Worm (Caenorhabditis elegans) whole organism, L3 larva: ENCODE data around the gene srab-11.

ENCODE experiments used
- R02D3.7 ChIP-seq: fragments of 150-350 bp; optimal IDR thresholded peaks from 2 replicates; lab custom pipeline; 2014; ENCODE audit warnings: missing biosample characterization, missing genetic modification characterization
- ZK546.5 ChIP-seq: sonication (generic microtip); optimal IDR thresholded peaks from 2 replicates; lab custom pipeline; 2017; ENCODE audit warnings: missing biosample characterization, missing genetic modification characterization
- aly-2 ChIP-seq: fragments of 150-350 bp; optimal IDR thresholded peaks from 2 replicates; lab custom pipeline; 2014; ENCODE audit warnings: missing biosample characterization, missing genetic modification characterization
- ama-1 ChIP-seq: fragments of 150-350 bp; optimal IDR thresholded peaks from 2 replicates; lab custom pipeline; 2018
- ceh-16 ChIP-seq: sonication (generic microtip); optimal IDR thresholded peaks from 2 replicates; lab custom pipeline; 2017; ENCODE audit warnings: missing biosample characterization, missing genetic modification characterization
- ceh-28 ChIP-seq: fragments of 150-350 bp; optimal IDR thresholded peaks from 2 replicates; lab custom pipeline; 2014; ENCODE audit warnings: missing biosample characterization, missing genetic modification reagents, missing genetic modification characterization
- ceh-82 ChIP-seq: fragments of 150-350 bp; optimal IDR thresholded peaks from 2 replicates; lab custom pipeline; 2014; ENCODE audit warnings: missing biosample characterization, missing genetic modification characterization
- ceh-9 ChIP-seq: sonication (generic microtip); optimal IDR thresholded peaks from 2 replicates; lab custom pipeline; 2018; ENCODE audit warnings: missing biosample characterization, missing genetic modification characterization
- daf-12 ChIP-seq: fragments of 150-350 bp; optimal IDR thresholded peaks from 2 replicates; lab custom pipeline; 2014; ENCODE audit warnings: missing biosample characterization, missing genetic modification reagents, missing genetic modification characterization
- egl-27 ChIP-seq: sonication (generic microtip); optimal IDR thresholded peaks from 4 replicates; lab custom pipeline; 2017; ENCODE audit warnings: missing biosample characterization, missing genetic modification reagents, missing genetic modification characterization
- egl-5 ChIP-seq: fragments of 150-350 bp; optimal IDR thresholded peaks from 2 replicates; lab custom pipeline; 2017; ENCODE audit warnings: missing biosample characterization, missing genetic modification reagents, missing genetic modification characterization, inconsistent platforms
- elt-1 ChIP-seq: fragments of 150-350 bp; optimal IDR thresholded peaks from 2 replicates; lab custom pipeline; 2014; ENCODE audit warnings: missing biosample characterization, missing genetic modification characterization
- elt-2 ChIP-seq: sonication (generic microtip); optimal IDR thresholded peaks from 2 replicates; lab custom pipeline; 2016; ENCODE audit warnings: missing genetic modification reagents, mild to moderate bottlenecking, missing genetic modification characterization, missing compliant biosample characterization
- elt-3 ChIP-seq, 3 experiments: fragments of 150-350 bp in 1 of 3; sonication (generic microtip) in 2 of 3; optimal IDR thresholded peaks; 2 replicates in 2 of 3; 4 replicates in 1 of 3; lab custom pipeline; 2014 to 2017; ENCODE audit warnings: missing biosample characterization in 3 of 3, missing genetic modification characterization in 3 of 3
- eor-1 ChIP-seq, 2 experiments: fragments of 150-350 bp; optimal IDR thresholded peaks; 2 replicates each; lab custom pipeline; 2014 to 2018; ENCODE audit warnings: missing biosample characterization in 2 of 2, missing genetic modification characterization in 2 of 2
- fkh-10 ChIP-seq: sonication (generic microtip); optimal IDR thresholded peaks from 2 replicates; lab custom pipeline; 2017; ENCODE audit warnings: missing biosample characterization, missing genetic modification reagents, missing genetic modification characterization
- fkh-2 ChIP-seq: fragments of 150-350 bp; optimal IDR thresholded peaks from 2 replicates; lab custom pipeline; 2014; ENCODE audit warnings: missing biosample characterization, missing genetic modification reagents, missing genetic modification characterization
- fos-1 ChIP-seq: fragments of 150-350 bp; optimal IDR thresholded peaks from 2 replicates; lab custom pipeline; 2014; ENCODE audit warnings: missing biosample characterization, missing genetic modification characterization
- hmg-11 ChIP-seq: sonication (generic microtip); optimal IDR thresholded peaks from 2 replicates; lab custom pipeline; 2016; ENCODE audit warnings: missing genetic modification characterization, missing compliant biosample characterization
- jun-1 ChIP-seq: fragments of 150-350 bp; optimal IDR thresholded peaks from 2 replicates; lab custom pipeline; 2014; ENCODE audit warnings: missing biosample characterization, missing genetic modification reagents, missing genetic modification characterization
- lin-15B ChIP-seq: fragments of 150-350 bp; optimal IDR thresholded peaks from 2 replicates; lab custom pipeline; 2014; ENCODE audit warnings: missing biosample characterization, missing genetic modification characterization
- lin-39 ChIP-seq: fragments of 150-350 bp; optimal IDR thresholded peaks from 2 replicates; lab custom pipeline; 2018; ENCODE audit warnings: missing biosample characterization, missing genetic modification reagents, missing genetic modification characterization
- lsy-12 ChIP-seq: sonication (generic microtip); optimal IDR thresholded peaks from 2 replicates; lab custom pipeline; 2016; ENCODE audit warnings: mild to moderate bottlenecking, missing genetic modification characterization, missing compliant biosample characterization
- mdl-1 ChIP-seq: fragments of 150-350 bp; optimal IDR thresholded peaks from 2 replicates; lab custom pipeline; 2014; ENCODE audit warnings: missing biosample characterization, missing genetic modification characterization
- mml-1 ChIP-seq: fragments of 150-350 bp; sonication (generic microtip); optimal IDR thresholded peaks from 3 replicates; lab custom pipeline; 2014; ENCODE audit warnings: missing biosample characterization, missing genetic modification characterization
- nfya-1 ChIP-seq: sonication (generic microtip); optimal IDR thresholded peaks from 2 replicates; lab custom pipeline; 2017; ENCODE audit warnings: missing genetic modification characterization, mild to moderate bottlenecking, missing compliant biosample characterization, antibody characterized with exemption, moderate library complexity; ENCODE audit not compliant: insufficient read depth
- nhr-11 ChIP-seq: fragments of 150-350 bp; optimal IDR thresholded peaks from 2 replicates; lab custom pipeline; 2014; ENCODE audit warnings: missing biosample characterization, missing genetic modification characterization
- nhr-12 ChIP-seq: fragments of 150-350 bp; optimal IDR thresholded peaks from 2 replicates; lab custom pipeline; 2014; ENCODE audit warnings: missing biosample characterization, missing genetic modification characterization
- nhr-23 ChIP-seq: fragments of 150-350 bp; optimal IDR thresholded peaks from 2 replicates; lab custom pipeline; 2014; ENCODE audit warnings: missing biosample characterization, missing genetic modification reagents, missing genetic modification characterization
- nhr-237 ChIP-seq: fragments of 150-350 bp; optimal IDR thresholded peaks from 2 replicates; lab custom pipeline; 2014; ENCODE audit warnings: missing biosample characterization, missing genetic modification characterization
- nhr-25 ChIP-seq: sonication (generic microtip); optimal IDR thresholded peaks from 2 replicates; lab custom pipeline; 2017; ENCODE audit warnings: missing biosample characterization, missing genetic modification characterization
- nhr-28 ChIP-seq: fragments of 150-350 bp; optimal IDR thresholded peaks from 2 replicates; lab custom pipeline; 2014; ENCODE audit warnings: missing biosample characterization, missing genetic modification characterization
- nhr-43 ChIP-seq: sonication (generic microtip); optimal IDR thresholded peaks from 2 replicates; lab custom pipeline; 2016; ENCODE audit warnings: mild to moderate bottlenecking, missing genetic modification characterization, missing compliant biosample characterization; ENCODE audit not compliant: poor library complexity, severe bottlenecking
- nhr-67 ChIP-seq: fragments of 150-350 bp; optimal IDR thresholded peaks from 2 replicates; lab custom pipeline; 2014; ENCODE audit warnings: missing biosample characterization, missing genetic modification characterization
- nhr-76 ChIP-seq: fragments of 150-350 bp; sonication (generic microtip); optimal IDR thresholded peaks from 5 replicates; lab custom pipeline; 2014; ENCODE audit warnings: missing biosample characterization, missing genetic modification characterization
- nhr-77 ChIP-seq: fragments of 150-350 bp; optimal IDR thresholded peaks from 2 replicates; lab custom pipeline; 2014; ENCODE audit warnings: missing biosample characterization, missing genetic modification characterization
- pha-4 ChIP-seq: fragments of 150-350 bp; optimal IDR thresholded peaks from 2 replicates; lab custom pipeline; 2014; ENCODE audit warnings: missing biosample characterization, missing genetic modification reagents, missing genetic modification characterization
- pqm-1 ChIP-seq: fragments of 150-350 bp; optimal IDR thresholded peaks from 2 replicates; lab custom pipeline; 2017; ENCODE audit warnings: missing biosample characterization, missing genetic modification characterization, inconsistent platforms
- sea-2 ChIP-seq: fragments of 150-350 bp; sonication (generic microtip); optimal IDR thresholded peaks from 4 replicates; lab custom pipeline; 2014; ENCODE audit warnings: missing biosample characterization, missing genetic modification reagents, missing genetic modification characterization
- skn-1 ChIP-seq: fragments of 150-350 bp; optimal IDR thresholded peaks from 2 replicates; lab custom pipeline; 2014; ENCODE audit warnings: missing biosample characterization, missing genetic modification characterization
- snpc-4 ChIP-seq: fragments of 150-350 bp; optimal IDR thresholded peaks from 2 replicates; lab custom pipeline; 2014; ENCODE audit warnings: missing biosample characterization, missing genetic modification characterization
- tbx-2 ChIP-seq: sonication (generic microtip); optimal IDR thresholded peaks from 2 replicates; lab custom pipeline; 2016; ENCODE audit warnings: mild to moderate bottlenecking, missing genetic modification characterization, missing compliant biosample characterization
- unc-39 ChIP-seq: sonication (generic microtip); optimal IDR thresholded peaks from 4 replicates; lab custom pipeline; 2017; ENCODE audit warnings: missing biosample characterization, missing genetic modification characterization
- unc-62 ChIP-seq: fragments of 150-350 bp; sonication (generic microtip); optimal IDR thresholded peaks from 4 replicates; lab custom pipeline; 2014; ENCODE audit warnings: missing biosample characterization, missing genetic modification reagents, missing genetic modification characterization
- zag-1 ChIP-seq: fragments of 150-350 bp; optimal IDR thresholded peaks from 2 replicates; lab custom pipeline; 2014; ENCODE audit warnings: missing biosample characterization, missing genetic modification characterization
- ztf-11 ChIP-seq: fragments of 150-350 bp; optimal IDR thresholded peaks from 2 replicates; lab custom pipeline; 2014; ENCODE audit warnings: missing biosample characterization, missing genetic modification characterization
- ztf-4 ChIP-seq: fragments of 150-350 bp; optimal IDR thresholded peaks from 2 replicates; lab custom pipeline; 2014; ENCODE audit warnings: missing biosample characterization, missing genetic modification characterization

The srab-11 gene

ce11 chrV:3146932-3147331, at the start of gene srab-11:
Gene srab-11 (minus strand): TSS chrV:3147032.
- TF ChIP-seq zag-1 (tag; lab: Kevin White, UChicago) (no peak), unc-39 (no peak), ceh-82 (tag; lab: Kevin White, UChicago) (no peak), ceh-16 (tag; lab: Kevin White, UChicago) (no peak), snpc-4 (tag; lab: Kevin White, UChicago) (no peak), ama-1 (lab: Kevin White, UChicago) (no peak), nhr-76 (tag; lab: Kevin White, UChicago) (no peak), tbx-2 (no peak), fos-1 (tag; lab: Kevin White, UChicago) (no peak), ceh-28 (tag; lab: Kevin White, UChicago) (no peak), ceh-9 (no peak), nhr-237 (tag; lab: Kevin White, UChicago) (no peak), pqm-1 (no peak), lsy-12 (tag; lab: Kevin White, UChicago) (no peak), ztf-11 (tag; lab: Kevin White, UChicago) (no peak), egl-5 (tag; lab: Kevin White, UChicago) (no peak)

DNA sequence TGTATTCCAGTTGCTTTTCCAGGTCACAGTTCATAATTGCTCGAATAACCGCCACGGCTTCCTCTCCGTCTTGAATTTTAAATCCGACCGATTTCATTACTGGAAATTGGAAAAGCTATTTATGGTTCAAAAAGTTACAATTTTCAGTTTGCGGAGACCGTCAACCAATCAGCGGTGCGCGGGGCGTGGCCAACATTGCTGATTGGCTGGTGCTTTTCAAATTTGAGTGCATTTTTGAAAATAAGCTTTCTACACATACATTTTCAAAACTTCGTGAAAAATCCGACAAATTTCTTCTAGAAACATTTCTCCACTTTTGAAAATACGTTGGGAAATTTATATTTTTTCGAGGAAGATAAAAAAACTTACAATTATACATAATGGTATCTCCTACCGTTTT, 49.0 kb upstream of the srab-11 start:
- TF ChIP-seq ZK546.5 (no peak), nfya-1 (peak; percentile 91)

DNA sequence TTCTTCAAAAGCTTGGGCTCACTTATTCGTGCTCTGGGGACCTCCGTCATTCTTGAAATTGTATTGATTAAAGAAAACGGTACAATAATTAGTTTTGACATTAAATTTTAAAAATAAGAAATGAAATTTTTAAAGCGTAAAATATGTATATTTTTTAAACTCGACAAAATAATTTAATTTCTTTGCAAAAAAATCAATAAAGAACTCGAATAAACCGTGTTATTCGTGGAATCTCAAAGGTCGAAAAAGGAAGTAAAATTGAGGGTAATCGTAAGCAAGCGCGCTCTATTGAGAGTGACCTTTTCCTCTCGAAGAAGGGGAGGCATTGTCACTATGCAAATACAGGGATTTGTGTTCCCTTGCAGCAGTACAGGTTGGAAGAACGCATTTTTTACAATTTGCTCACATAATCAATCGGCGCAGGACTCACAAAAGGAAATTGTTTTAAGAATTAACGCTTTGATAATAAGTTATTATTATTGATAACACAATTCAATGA, 48.2 kb upstream of the srab-11 start, which contains the start of gene Y73C8B.2:
Gene Y73C8B.2, minus strand, starts transcription at position 51 of the 499 bp plus-strand sequence.
- TF ChIP-seq hmg-11 (tag; lab: Kevin White, UChicago) (peak; percentile 19), ceh-28 (tag; lab: Kevin White, UChicago) (no peak), nhr-67 (no peak), pha-4 (tag; lab: Kevin White, UChicago) (peak; percentile 78), ceh-82 (tag; lab: Kevin White, UChicago) (no peak), daf-12 (tag; lab: Kevin White, UChicago) (no peak), skn-1 (tag; lab: Kevin White, UChicago) (no peak), sea-2 (GFP tag; lab: Kevin White, UChicago) (no peak), elt-2 (tag; lab: Kevin White, UChicago) (peak; percentile 33), lin-39 (tag; lab: Kevin White, UChicago) (no peak), unc-62 (GFP tag; lab: Kevin White, UChicago) (no peak), nhr-77 (tag; lab: Kevin White, UChicago) (no peak), ama-1 (lab: Kevin White, UChicago) (no peak), tbx-2 (no peak), R02D3.7 (tag; lab: Kevin White, UChicago) (no peak), fos-1 (tag; lab: Kevin White, UChicago) (no peak), ztf-11 (tag; lab: Kevin White, UChicago) (no peak), ZK546.5 (no peak), ceh-9 (no peak), nhr-43 (no peak), unc-39 (no peak), nhr-23 (tag; lab: Kevin White, UChicago) (peak; percentile 59), aly-2 (tag; lab: Kevin White, UChicago) (no peak), nhr-25 (tag; lab: Kevin White, UChicago) (peak; percentile 50), egl-27 (tag; lab: Kevin White, UChicago) (no peak), pqm-1 (peak; percentile 2), nhr-76 (tag; lab: Kevin White, UChicago) (no peak), lin-15B (tag; lab: Kevin White, UChicago) (peak; percentile 54), elt-3 (tag; optimal IDR thresholded peaks at IDR 0.05; lab: Kevin White, UChicago) (no peak), ztf-4 (tag; lab: Kevin White, UChicago) (no peak), lsy-12 (tag; lab: Kevin White, UChicago) (no peak), fkh-2 (tag; lab: Kevin White, UChicago) (no peak), ceh-16 (tag; lab: Kevin White, UChicago) (no peak), fkh-10 (no peak), mml-1 (tag; lab: Kevin White, UChicago) (no peak), mdl-1 (tag; lab: Kevin White, UChicago) (no peak), elt-1 (tag; lab: Kevin White, UChicago) (no peak), nhr-12 (tag; lab: Kevin White, UChicago) (no peak), zag-1 (tag; lab: Kevin White, UChicago) (no peak), snpc-4 (tag; lab: Kevin White, UChicago) (no peak), nhr-28 (tag; lab: Kevin White, UChicago) (no peak), nhr-11 (tag; lab: Kevin White, UChicago) (no peak), nfya-1 (peak; percentile 48), eor-1 (tag; optimal IDR thresholded peaks at IDR 0.05; lab: Kevin White, UChicago) (no peak), jun-1 (tag; lab: Kevin White, UChicago) (no peak), egl-5 (tag; lab: Kevin White, UChicago) (no peak), nhr-237 (tag; lab: Kevin White, UChicago) (no peak)
